Worm (Caenorhabditis elegans): Measurements from ENCODE around the gene F44D12.10.

- no peak for TF ChIP-seq hlh-8 (tag; optimal IDR thresholded peaks at IDR 0.05)
- no peak for TF ChIP-seq npax-4 (tag; optimal IDR thresholded peaks at IDR 0.05)
- TF ChIP-seq ztf-16 (tag; optimal IDR thresholded peaks at IDR 0.05) = no peak
- TF ChIP-seq ceh-34 (tag; optimal IDR thresholded peaks at IDR 0.05) = no peak
These were observed 41.9 kb downstream of the F44D12.10 start, which contains the start of gene uba-1 for ce11 chrIV:9994895-9995394.
